Worm (Caenorhabditis elegans): ENCODE data around the gene pat-2.
A peak's percentile ranks its signal among the peaks of the same experiment; 100 is the strongest.

Gene pat-2

ce11 chrIII:8792251-8792650 is 26.4 kb upstream of the pat-2 start, which contains the start of gene ztf-1:
Gene ztf-1 (minus strand): TSS chrIII:8792351.
- no peak for TF ChIP-seq mxl-2 (GFP tag; conservative IDR thresholded peaks at IDR 0.05)
- no peak for TF ChIP-seq nhr-111 (GFP tag; optimal IDR thresholded peaks at IDR 0.05)
- TF ChIP-seq Y48G9A.11 (GFP tag; IDR thresholded peaks at IDR 0.05) = no peak
- TF ChIP-seq unc-62 (GFP tag; optimal IDR thresholded peaks at IDR 0.05 in 1 of 2) = peak in 1 of 2 experiments; percentile 69
- no peak for TF ChIP-seq unc-62 (tag; optimal IDR thresholded peaks at IDR 0.05)
- TF ChIP-seq nhr-6 (tag; optimal IDR thresholded peaks at IDR 0.05) = no peak

- peak; percentile 62 for TF ChIP-seq pqm-1 (tag; optimal IDR thresholded peaks at IDR 0.05)
- peak; percentile 69 for TF ChIP-seq arid-1 (GFP tag; conservative IDR thresholded peaks at IDR 0.05)
- TF ChIP-seq attf-4 (tag; optimal IDR thresholded peaks at IDR 0.05) = no peak
- peak; percentile 49; the same call in 1 of the 2 replicates for TF ChIP-seq lin-1 (GFP tag; IDR thresholded peaks at IDR 0.05)
- peak; percentile 39 for TF ChIP-seq T20F7.1 (GFP tag; optimal IDR thresholded peaks at IDR 0.05)
- TF ChIP-seq mxl-3 (GFP tag; optimal IDR thresholded peaks at IDR 0.05) = peak; percentile 88
- peak; percentile 28 for TF ChIP-seq cey-2 (tag; optimal IDR thresholded peaks at IDR 0.05; ENCODE audit: borderline replicate concordance, insufficient read depth)
- no peak for TF ChIP-seq ceh-32 (tag; optimal IDR thresholded peaks at IDR 0.05; ENCODE audit: poor library complexity)
- TF ChIP-seq dpl-1 (GFP tag; optimal IDR thresholded peaks at IDR 0.05) = peak; percentile 47
- TF ChIP-seq jun-1 (tag; optimal IDR thresholded peaks at IDR 0.05) = peak; percentile 28
- peak in 1 of 2 experiments; percentile 66 for TF ChIP-seq lsy-2 (tag; optimal IDR thresholded peaks at IDR 0.05)
- TF ChIP-seq nhr-48 (tag; optimal IDR thresholded peaks at IDR 0.05) = peak; percentile 2
- TF ChIP-seq madf-9 (GFP tag; conservative IDR thresholded peaks at IDR 0.05) = peak; percentile 52; the same call in 1 of the 2 replicates
- peak; percentile 99 for TF ChIP-seq nhr-28 (tag; optimal IDR thresholded peaks at IDR 0.05)
- peak; percentile 42 for TF ChIP-seq gei-8 (GFP tag; optimal IDR thresholded peaks at IDR 0.05)
- 0 out of 2 replicates have a peak, but pooled peaks have one; percentile 57 for TF ChIP-seq zfp-3 (GFP tag; conservative IDR thresholded peaks at IDR 0.05)
- TF ChIP-seq Y48G9A.11 (GFP tag; IDR thresholded peaks at IDR 0.05) = no peak
- peak in 1 of 2 experiments; percentile 55 for TF ChIP-seq hif-1 (tag; optimal IDR thresholded peaks at IDR 0.05)
- TF ChIP-seq hmg-1.1 (GFP tag; IDR thresholded peaks at IDR 0.05) = peak; percentile 64
- peak; percentile 38 to 80 for TF ChIP-seq mdl-1 (tag; optimal IDR thresholded peaks at IDR 0.05)
- TF ChIP-seq nhr-111 (GFP tag; optimal IDR thresholded peaks at IDR 0.05) = no peak
- TF ChIP-seq tra-1 (GFP tag; IDR thresholded peaks at IDR 0.05) = peak; percentile 75; the same call in 1 of the 2 replicates
- no peak for TF ChIP-seq lin-29 (GFP tag; IDR thresholded peaks at IDR 0.05)
- TF ChIP-seq D1046.2 (GFP tag; IDR thresholded peaks at IDR 0.05) = 0 out of 2 replicates have a peak, but pooled peaks have one; percentile 70
- TF ChIP-seq rbr-2 (tag; optimal IDR thresholded peaks at IDR 0.05) = peak; percentile 51
- peak; percentile 85 for TF ChIP-seq mep-1 (tag; optimal IDR thresholded peaks at IDR 0.05)
- TF ChIP-seq unc-62 (GFP tag; optimal IDR thresholded peaks at IDR 0.05 in 1 of 2) = peak in 1 of 2 experiments; percentile 99
- no peak for TF ChIP-seq unc-62 (tag; optimal IDR thresholded peaks at IDR 0.05)
- TF ChIP-seq Y75B8A.6 (GFP tag; IDR thresholded peaks at IDR 0.05) = 0 out of 2 replicates have a peak, but pooled peaks have one; percentile 21
- peak; percentile 25 for TF ChIP-seq lin-13 (GFP tag; optimal IDR thresholded peaks at IDR 0.05)
- peak; percentile 95 for TF ChIP-seq hlh-11 (tag; optimal IDR thresholded peaks at IDR 0.05)
- peak; percentile 64 for TF ChIP-seq lin-38 (GFP tag; IDR thresholded peaks at IDR 0.05)
- peak; percentile 30 for TF ChIP-seq duxl-1 (tag; optimal IDR thresholded peaks at IDR 0.05; ENCODE audit: poor library complexity)
- no peak for TF ChIP-seq snpc-1.2 (GFP tag; IDR thresholded peaks at IDR 0.05)
- no peak for TF ChIP-seq madf-5 (GFP tag; IDR thresholded peaks at IDR 0.05)
- peak; percentile 76 for TF ChIP-seq mes-2 (tag; optimal IDR thresholded peaks at IDR 0.05; ENCODE audit: poor library complexity, severe bottlenecking)
- peak; percentile 80 for TF ChIP-seq egl-43 (GFP tag; IDR thresholded peaks at IDR 0.05)
- TF ChIP-seq lin-39 (tag; optimal IDR thresholded peaks at IDR 0.05) = no peak
- peak; percentile 71; the same call in 1 of the 2 replicates for TF ChIP-seq ctbp-1 (GFP tag; IDR thresholded peaks at IDR 0.05)
- 0 out of 2 replicates have a peak, but pooled peaks have one; percentile 38 for TF ChIP-seq vab-7 (GFP tag; IDR thresholded peaks at IDR 0.05)
- peak; percentile 48 for TF ChIP-seq nhr-102 (tag; optimal IDR thresholded peaks at IDR 0.05)
- peak; percentile 58; the same call in 1 of the 2 replicates for TF ChIP-seq pha-4 (GFP tag; IDR thresholded peaks at IDR 0.05)
- peak; percentile 91 for TF ChIP-seq pha-4 (tag; optimal IDR thresholded peaks at IDR 0.05)
- TF ChIP-seq dve-1 (tag; optimal IDR thresholded peaks at IDR 0.05; ENCODE audit: insufficient read depth) = peak; percentile 77
- TF ChIP-seq nhr-6 (tag; optimal IDR thresholded peaks at IDR 0.05) = peak; percentile 40
Observed at ce11 chrIII:8794793-8795192, 23.9 kb upstream of the pat-2 start.

Data from whole organism, L4 larva.